Fruit fly (Drosophila melanogaster): ENCODE results near the gene ppk20.

DNA sequence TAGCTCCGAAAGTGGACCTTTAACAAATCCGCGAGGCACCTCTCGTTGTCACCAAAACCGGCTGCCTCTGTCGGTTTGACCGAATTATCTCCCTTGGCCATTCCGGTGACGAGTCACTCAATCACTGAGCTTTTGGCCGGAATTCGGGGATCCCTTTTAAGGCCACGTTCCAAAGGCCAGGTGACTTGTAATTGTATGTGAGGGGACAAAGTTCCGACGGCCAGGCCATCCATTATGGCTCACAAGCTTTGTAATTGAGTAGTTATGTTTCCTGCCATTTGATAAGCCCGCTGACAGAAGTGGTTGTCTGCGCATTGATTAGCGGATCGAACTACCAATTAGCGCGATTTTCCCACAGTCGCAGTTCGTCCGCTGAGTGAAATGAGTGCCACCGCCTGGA, at the start of gene ppk20, which contains the start of gene ppk30:
- TF ChIP-seq psq (GFP tag; optimal IDR thresholded peaks at IDR 0.05) (no peak), GATAd (GFP tag; optimal IDR thresholded peaks at IDR 0.05) (no peak), usp (GFP tag; optimal IDR thresholded peaks at IDR 0.05) (no peak), ey (GFP tag; optimal IDR thresholded peaks at IDR 0.05) (no peak), sage (GFP tag; optimal IDR thresholded peaks at IDR 0.05) (no peak), Abd-B (GFP tag; optimal IDR thresholded peaks at IDR 0.05) (no peak), Myc (optimal IDR thresholded peaks at IDR 0.05) (no peak), fru (GFP tag; optimal IDR thresholded peaks at IDR 0.05) (no peak), rgr (GFP tag; optimal IDR thresholded peaks at IDR 0.05) (no peak), foxo (GFP tag; optimal IDR thresholded peaks at IDR 0.05) (no peak), dsf (GFP tag; optimal IDR thresholded peaks at IDR 0.05; ENCODE audit: borderline replicate concordance) (no peak)
